Fruit fly (Drosophila melanogaster) whole organism, prepupa: ENCODE measurements around the gene sens-2.

Source experiments
- CG11902 ChIP-seq: fragments of 200-800 bp; sonication (Bioruptor generic); optimal IDR thresholded peaks from 3 replicates; lab custom pipeline; 2016; ENCODE audit warnings: missing biosample characterization, missing genetic modification characterization
- CG1621 ChIP-seq: fragments of 200-800 bp; sonication (Bioruptor generic); optimal IDR thresholded peaks from 3 replicates; lab custom pipeline; 2018; ENCODE audit warnings: missing biosample characterization, mild to moderate bottlenecking, missing genetic modification characterization
- CG3919 ChIP-seq: fragments of 200-800 bp; sonication (Bioruptor generic); optimal IDR thresholded peaks from 3 replicates; lab custom pipeline; 2016; ENCODE audit warnings: missing biosample characterization, missing genetic modification characterization
- CG6854 ChIP-seq: fragments of 200-800 bp; sonication (Bioruptor generic); optimal IDR thresholded peaks from 2 replicates; lab custom pipeline; 2017; ENCODE audit warnings: missing biosample characterization, mild to moderate bottlenecking, missing genetic modification characterization
- CG8119 ChIP-seq: fragments of 200-800 bp; sonication (Bioruptor generic); IDR thresholded peaks from 3 replicates; pipeline ENCODE4 v1.3.6; 2022; ENCODE audit warnings: missing biosample characterization, missing genetic modification characterization
- CG8319 ChIP-seq: fragments of 200-800 bp; sonication (Bioruptor generic); optimal IDR thresholded peaks from 3 replicates; lab custom pipeline; 2016; ENCODE audit warnings: missing biosample characterization, missing genetic modification characterization
- Ets96B ChIP-seq: fragments of 200-800 bp; optimal IDR thresholded peaks from 2 replicates; lab custom pipeline; 2019; ENCODE audit warnings: missing biosample characterization, mild to moderate bottlenecking, missing genetic modification characterization, moderate library complexity
- Hr39 ChIP-seq: fragments of 200-800 bp; sonication (Bioruptor generic); optimal IDR thresholded peaks from 2 replicates; lab custom pipeline; 2016; ENCODE audit warnings: missing biosample characterization, missing genetic modification characterization
- OdsH ChIP-seq: fragments of 200-800 bp; sonication (Bioruptor generic); optimal IDR thresholded peaks from 3 replicates; lab custom pipeline; 2016; ENCODE audit warnings: missing biosample characterization, missing genetic modification characterization
- Smox ChIP-seq: fragments of 200-800 bp; sonication (Bioruptor generic); optimal IDR thresholded peaks from 3 replicates; lab custom pipeline; 2016; ENCODE audit warnings: missing biosample characterization, missing genetic modification characterization
- Sox102F ChIP-seq: fragments of 200-800 bp; sonication (Bioruptor generic); optimal IDR thresholded peaks from 2 replicates; lab custom pipeline; 2016; ENCODE audit warnings: missing biosample characterization, mild to moderate bottlenecking, missing genetic modification characterization
- dsx ChIP-seq: fragments of 200-800 bp; optimal IDR thresholded peaks from 3 replicates; lab custom pipeline; 2019; ENCODE audit warnings: missing biosample characterization, mild to moderate bottlenecking, missing genetic modification characterization, moderate library complexity; ENCODE audit not compliant: poor library complexity, severe bottlenecking
- lz ChIP-seq: fragments of 200-800 bp; sonication (Bioruptor generic); optimal IDR thresholded peaks from 3 replicates; lab custom pipeline; 2016; ENCODE audit warnings: missing biosample characterization, missing genetic modification characterization

dm6 chr2L:6798762-6799246 is 22.9 kb upstream of the sens-2 start, which contains the start of the genes nrv2 and CG43610:
- TF ChIP-seq Smox (GFP tag; lab: Kevin White, UChicago), result no peak
- TF ChIP-seq dsx, result no peak
- no peak for TF ChIP-seq CG8319 (GFP tag; lab: Kevin White, UChicago)
- no peak for TF ChIP-seq lz (GFP tag; lab: Kevin White, UChicago)
- TF ChIP-seq CG3919 (GFP tag; lab: Kevin White, UChicago), result no peak
- TF ChIP-seq CG1621 (tag; lab: Kevin White, UChicago), result no peak
- no peak for TF ChIP-seq CG8119
- no peak for TF ChIP-seq CG6854 (GFP tag; lab: Kevin White, UChicago)
- no peak for TF ChIP-seq Ets96B (tag; lab: Kevin White, UChicago)
- TF ChIP-seq Hr39 (GFP tag; lab: Kevin White, UChicago), result no peak
- no peak for TF ChIP-seq Sox102F (GFP tag; lab: Kevin White, UChicago)
- no peak for TF ChIP-seq CG11902 (GFP tag; lab: Kevin White, UChicago)
- no peak for TF ChIP-seq OdsH (GFP tag; lab: Kevin White, UChicago)
